Worm (Caenorhabditis elegans) whole organism, L1 larva: ENCODE measurements around the gene nekl-3.

Experiments used
- F16B12.6 ChIP-seq: fragments of 150-350 bp; optimal IDR thresholded peaks from 2 replicates; lab custom pipeline; 2014; ENCODE audit warnings: missing biosample characterization, missing genetic modification characterization
- alr-1 ChIP-seq: fragments of 200-800 bp; sonication (Bioruptor generic); optimal IDR thresholded peaks from 2 replicates; lab custom pipeline; 2018; ENCODE audit warnings: borderline replicate concordance, mild to moderate bottlenecking, missing genetic modification characterization, missing compliant biosample characterization
- aly-2 ChIP-seq: fragments of 150-350 bp; optimal IDR thresholded peaks from 2 replicates; lab custom pipeline; 2014; ENCODE audit warnings: missing biosample characterization, missing genetic modification characterization
- ama-1 ChIP-seq: fragments of 150-350 bp; optimal IDR thresholded peaks from 2 replicates; lab custom pipeline; 2014
- ceh-88 ChIP-seq: fragments of 200-800 bp; sonication (Bioruptor generic); IDR thresholded peaks from 2 replicates; pipeline ENCODE4 v1.3.6; 2022; ENCODE audit warnings: missing genetic modification characterization, missing compliant biosample characterization
- ces-1 ChIP-seq: fragments of 150-350 bp; optimal IDR thresholded peaks from 2 replicates; lab custom pipeline; 2014; ENCODE audit warnings: missing biosample characterization, missing genetic modification reagents, missing genetic modification characterization
- dpl-1 ChIP-seq, 3 experiments: fragments of 150-350 bp in 2 of 3; sonication (generic microtip) in 1 of 3; optimal IDR thresholded peaks; 2 replicates each; lab custom pipeline; 2014 to 2017; ENCODE audit warnings: missing biosample characterization in 3 of 3, missing genetic modification characterization in 3 of 3, missing genetic modification reagents in 3 of 3
- dsc-1 ChIP-seq: sonication (generic microtip); optimal IDR thresholded peaks from 2 replicates; lab custom pipeline; 2016; ENCODE audit warnings: mild to moderate bottlenecking, missing genetic modification characterization, missing compliant biosample characterization
- efl-1 ChIP-seq, 4 experiments: fragments of 150-350 bp; optimal IDR thresholded peaks in 3 of 4; peaks in 1 of 4; 1 replicate in 1 of 4; 2 replicates in 3 of 4; lab custom pipeline; 2014; ENCODE audit warnings: missing biosample characterization in 2 of 4, missing genetic modification characterization in 2 of 4, missing genetic modification reagents in 2 of 4
- egl-13 ChIP-seq: sonication (generic microtip); optimal IDR thresholded peaks from 2 replicates; lab custom pipeline; 2016; ENCODE audit warnings: missing genotype, missing genetic modification reagents, missing genetic modification characterization, missing compliant biosample characterization
- egl-27 ChIP-seq, 2 experiments: fragments of 150-350 bp in 1 of 2; sonication (generic microtip); optimal IDR thresholded peaks; 3 replicates each; lab custom pipeline; 2017 to 2018; ENCODE audit warnings: missing biosample characterization in 2 of 2, missing genetic modification characterization in 2 of 2, missing genetic modification reagents in 2 of 2
- elt-2 ChIP-seq: sonication (generic microtip); optimal IDR thresholded peaks from 2 replicates; lab custom pipeline; 2016; ENCODE audit warnings: missing genetic modification characterization, mild to moderate bottlenecking, inconsistent platforms, missing compliant biosample characterization, missing genetic modification reagents
- elt-3 ChIP-seq, 6 experiments: fragments of 150-350 bp in 1 of 6; sonication (generic microtip); optimal IDR thresholded peaks; 2 replicates each; lab custom pipeline; 2017 to 2018; ENCODE audit warnings: missing biosample characterization in 6 of 6, missing genetic modification characterization in 6 of 6, inconsistent platforms in 1 of 6
- fkh-10 ChIP-seq: sonication (generic microtip); optimal IDR thresholded peaks from 2 replicates; lab custom pipeline; 2017; ENCODE audit warnings: missing biosample characterization, missing genetic modification reagents, missing genetic modification characterization
- fkh-8 ChIP-seq: sonication (generic microtip); optimal IDR thresholded peaks from 2 replicates; lab custom pipeline; 2016; ENCODE audit warnings: mild to moderate bottlenecking, missing genetic modification characterization, missing compliant biosample characterization
- grh-1 ChIP-seq: fragments of 200-800 bp; sonication (Bioruptor generic); IDR thresholded peaks from 2 replicates; pipeline ENCODE4 v1.3.6; 2022; ENCODE audit warnings: missing genetic modification reagents, missing genetic modification characterization, missing compliant biosample characterization
- jun-1 ChIP-seq: fragments of 150-350 bp; optimal IDR thresholded peaks from 2 replicates; lab custom pipeline; 2014; ENCODE audit warnings: missing biosample characterization, missing genetic modification reagents, missing genetic modification characterization
- lin-13 ChIP-seq: fragments of 150-350 bp; optimal IDR thresholded peaks from 2 replicates; lab custom pipeline; 2014; ENCODE audit warnings: missing biosample characterization, missing genetic modification reagents, missing genetic modification characterization
- lin-14 ChIP-seq: fragments of 200-800 bp; sonication (Bioruptor generic); optimal IDR thresholded peaks from 2 replicates; lab custom pipeline; 2018; ENCODE audit warnings: mild to moderate bottlenecking, missing genetic modification characterization, moderate library complexity, missing compliant biosample characterization
- lin-35 ChIP-seq, 2 experiments: fragments of 150-350 bp; optimal IDR thresholded peaks; 2 replicates each; lab custom pipeline; 2014; ENCODE audit warnings: missing biosample characterization in 2 of 2, missing genetic modification characterization in 2 of 2, missing genetic modification reagents in 2 of 2
- lin-39 ChIP-seq: fragments of 150-350 bp; optimal IDR thresholded peaks from 2 replicates; lab custom pipeline; 2014; ENCODE audit warnings: missing biosample characterization, missing genetic modification reagents, missing genetic modification characterization
- mdl-1 ChIP-seq, 2 experiments: fragments of 150-350 bp; optimal IDR thresholded peaks; 2 replicates each; lab custom pipeline; 2014 to 2017; ENCODE audit warnings: missing biosample characterization in 2 of 2, missing genetic modification characterization in 2 of 2, inconsistent platforms in 1 of 2
- nhr-12 ChIP-seq: sonication (generic microtip); optimal IDR thresholded peaks from 2 replicates; lab custom pipeline; 2017; ENCODE audit warnings: missing biosample characterization, missing genetic modification characterization
- nhr-19 ChIP-seq: fragments of 200-800 bp; sonication (Bioruptor generic); conservative IDR thresholded peaks from 2 replicates; pipeline ENCODE4 v1.3.6; 2022; ENCODE audit warnings: missing genetic modification characterization, missing compliant biosample characterization
- nhr-76 ChIP-seq: sonication (generic microtip); optimal IDR thresholded peaks from 2 replicates; lab custom pipeline; 2017; ENCODE audit warnings: missing biosample characterization, missing genetic modification characterization
- pag-3 ChIP-seq: sonication (generic microtip); optimal IDR thresholded peaks from 2 replicates; lab custom pipeline; 2017; ENCODE audit warnings: missing genetic modification characterization, mild to moderate bottlenecking, missing compliant biosample characterization, antibody characterized with exemption, borderline replicate concordance; ENCODE audit not compliant: insufficient read depth
- pax-3 ChIP-seq: fragments of 200-800 bp; sonication (Bioruptor generic); optimal IDR thresholded peaks from 2 replicates; lab custom pipeline; 2018; ENCODE audit warnings: mild to moderate bottlenecking, missing genetic modification characterization, moderate library complexity, missing compliant biosample characterization
- pqm-1 ChIP-seq: sonication (generic microtip); optimal IDR thresholded peaks from 3 replicates; lab custom pipeline; 2017; ENCODE audit warnings: missing biosample characterization, missing genetic modification characterization
- skn-1 ChIP-seq: fragments of 150-350 bp; optimal IDR thresholded peaks from 2 replicates; lab custom pipeline; 2014; ENCODE audit warnings: missing biosample characterization, missing genetic modification characterization
- snpc-4 ChIP-seq: fragments of 150-350 bp; optimal IDR thresholded peaks from 2 replicates; lab custom pipeline; 2014; ENCODE audit warnings: missing biosample characterization, missing genetic modification characterization
- swsn-7 ChIP-seq: sonication (generic microtip); optimal IDR thresholded peaks from 2 replicates; lab custom pipeline; 2016; ENCODE audit warnings: missing genetic modification characterization, missing compliant biosample characterization
- tbx-2 ChIP-seq: sonication (generic microtip); optimal IDR thresholded peaks from 2 replicates; lab custom pipeline; 2016; ENCODE audit warnings: missing genetic modification characterization, missing compliant biosample characterization
- tlp-1 ChIP-seq: fragments of 150-350 bp; optimal IDR thresholded peaks from 2 replicates; lab custom pipeline; 2014; ENCODE audit warnings: missing biosample characterization, missing genetic modification characterization
- unc-130 ChIP-seq: fragments of 150-350 bp; optimal IDR thresholded peaks from 2 replicates; lab custom pipeline; 2017; ENCODE audit warnings: missing biosample characterization, missing genetic modification characterization, inconsistent platforms
- unc-86 ChIP-seq: sonication (generic microtip); optimal IDR thresholded peaks from 2 replicates; lab custom pipeline; 2016; ENCODE audit warnings: missing genetic modification characterization, missing compliant biosample characterization
- zag-1 ChIP-seq: fragments of 150-350 bp; optimal IDR thresholded peaks from 2 replicates; lab custom pipeline; 2014; ENCODE audit warnings: missing biosample characterization, missing genetic modification characterization
- zip-4 ChIP-seq: fragments of 200-800 bp; sonication (Bioruptor generic); optimal IDR thresholded peaks from 2 replicates; lab custom pipeline; 2018; ENCODE audit warnings: mild to moderate bottlenecking, missing genetic modification characterization, moderate library complexity, missing compliant biosample characterization
- ztf-4 ChIP-seq: fragments of 150-350 bp; optimal IDR thresholded peaks from 2 replicates; lab custom pipeline; 2014; ENCODE audit warnings: missing biosample characterization, missing genetic modification characterization

nekl-3 gene

DNA sequence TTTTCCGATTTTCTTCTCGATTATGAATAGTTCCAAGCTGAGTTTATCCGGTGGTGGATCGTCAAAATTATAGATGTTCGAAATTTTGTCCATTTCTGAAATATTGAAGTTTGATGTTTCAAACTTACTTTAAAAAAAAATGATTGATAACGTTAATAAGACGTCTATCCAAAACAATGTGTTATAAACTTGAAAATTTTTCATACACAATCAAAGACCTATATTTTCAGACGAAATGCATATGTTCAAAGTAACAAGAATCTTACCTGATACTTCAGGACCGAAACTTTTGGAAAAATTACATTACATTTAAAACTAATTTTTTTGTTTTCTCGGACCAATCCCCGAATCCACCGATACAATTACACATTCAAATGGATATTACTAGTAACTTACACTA, at the start of gene nekl-3:
Gene nekl-3 (minus strand): TSS at position 101 of the 400 bp plus-strand sequence.
- TF ChIP-seq tlp-1 (tag; lab: Kevin White, UChicago) (no peak), egl-27 (tag; optimal IDR thresholded peaks at IDR 0.05; lab: Kevin White, UChicago) (no peak), aly-2 (no peak), dpl-1 (GFP tag; optimal IDR thresholded peaks at IDR 0.05; lab: Kevin White, UChicago) (no peak), pag-3 (no peak), ces-1 (no peak), alr-1 (no peak), ama-1 (no peak), skn-1 (tag; lab: Kevin White, UChicago) (no peak), lin-14 (GFP tag; lab: Kevin White, UChicago) (no peak), zip-4 (no peak), ztf-4 (tag; lab: Kevin White, UChicago) (no peak)

DNA sequence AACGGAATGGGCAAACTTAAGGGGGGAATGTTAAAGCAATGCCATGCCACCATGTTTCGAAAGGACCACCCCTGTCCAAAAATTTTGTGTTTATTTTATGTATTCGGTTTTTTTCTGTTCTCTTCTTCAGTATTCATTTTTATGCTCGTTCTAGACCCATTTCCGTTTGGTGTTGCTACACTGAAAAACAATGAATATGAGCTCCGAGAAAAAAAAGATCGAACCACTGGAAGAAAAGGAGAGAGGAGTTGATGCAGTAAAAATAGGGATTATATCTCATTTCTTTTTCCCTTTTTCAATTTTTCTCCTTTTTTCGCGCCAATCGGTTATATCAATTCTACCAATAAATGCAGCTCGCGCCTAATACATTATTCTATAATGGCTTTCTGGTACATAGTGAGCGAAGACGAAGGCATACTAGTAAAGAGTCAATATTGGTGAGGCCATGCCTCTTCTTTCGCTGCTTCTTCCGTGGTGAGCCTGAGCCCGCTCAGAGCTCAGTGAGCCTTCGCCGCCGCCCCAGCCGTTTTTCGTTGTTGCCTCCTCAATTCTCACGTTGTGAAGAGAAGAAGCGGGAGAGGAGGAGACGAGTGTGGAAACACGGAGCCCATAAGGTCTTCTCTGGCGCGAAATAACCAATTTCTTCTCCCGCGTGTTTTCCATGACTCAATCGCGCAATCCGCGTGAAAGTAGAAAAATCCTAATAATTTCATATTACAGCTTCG, 48.9 kb upstream of the nekl-3 start:
- peak; percentile 48 for TF ChIP-seq lin-14 (GFP tag; lab: Kevin White, UChicago)
- TF ChIP-seq efl-1 (optimal IDR thresholded peaks at IDR 0.05; lab: Kevin White, UChicago), result no peak
- peak in 1 of 2 experiments; percentile 67 for TF ChIP-seq efl-1 (GFP tag; optimal IDR thresholded peaks at IDR 0.05 in 1 of 2; lab: Kevin White, UChicago)
- TF ChIP-seq swsn-7, result peak; percentile 5
- TF ChIP-seq nhr-12, result no peak
- TF ChIP-seq fkh-8, result peak; percentile 6
- TF ChIP-seq unc-86 (tag; lab: Kevin White, UChicago), result peak; percentile 4
- no peak for TF ChIP-seq grh-1 (GFP tag; lab: Robert Waterston, UW)
- TF ChIP-seq dsc-1 (tag; lab: Kevin White, UChicago), result peak; percentile 43

DNA sequence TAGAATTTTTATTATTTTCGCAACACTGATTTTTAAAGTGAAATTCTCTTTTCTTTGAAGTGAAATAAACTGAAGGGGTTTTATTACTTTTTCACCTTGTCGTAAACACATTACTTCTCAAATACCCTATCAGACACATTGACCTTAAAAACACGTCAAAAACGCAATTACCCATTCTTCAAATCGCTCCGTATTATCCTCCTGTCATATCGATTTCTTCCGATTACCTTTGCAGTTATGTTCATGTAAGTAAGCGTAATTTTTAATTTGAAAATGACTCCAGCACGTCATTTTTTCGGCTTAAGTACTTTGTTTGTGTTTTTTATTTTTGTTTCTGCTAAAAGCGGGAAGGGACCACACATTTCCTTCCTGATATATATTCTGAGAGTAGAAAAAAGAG, 47.0 kb upstream of the nekl-3 start:
- TF ChIP-seq unc-130 (tag; lab: Kevin White, UChicago) (no peak), efl-1 (optimal IDR thresholded peaks at IDR 0.05; lab: Kevin White, UChicago) (no peak), efl-1 (GFP tag; optimal IDR thresholded peaks at IDR 0.05 in 1 of 2; lab: Kevin White, UChicago) (peak in 1 of 2 experiments; percentile 55), swsn-7 (no peak), F16B12.6 (tag; lab: Kevin White, UChicago) (no peak)

DNA sequence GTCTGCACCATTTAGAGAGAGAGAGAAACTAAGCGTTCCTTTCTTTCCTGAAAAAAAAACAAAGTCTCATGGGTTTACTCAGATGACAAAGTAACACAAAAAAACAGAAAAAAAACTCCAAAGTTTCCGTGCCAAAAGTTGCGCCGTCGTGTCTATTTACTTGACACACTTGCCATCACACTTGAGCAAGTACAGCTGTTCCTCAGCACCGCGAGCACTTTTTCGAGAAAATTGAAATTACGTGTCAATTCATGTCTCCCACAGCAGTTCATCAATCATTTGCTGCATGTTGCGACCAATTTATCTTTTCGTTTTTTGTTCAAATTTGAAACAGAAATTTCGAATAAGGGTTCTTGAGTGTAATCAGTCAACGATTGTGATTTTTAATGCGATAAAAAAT, 45.2 kb upstream of the nekl-3 start:
- TF ChIP-seq lin-13 (GFP tag; lab: Kevin White, UChicago) (no peak), dsc-1 (tag; lab: Kevin White, UChicago) (peak; percentile 19), pax-3 (no peak), zag-1 (no peak), jun-1 (tag; lab: Kevin White, UChicago) (no peak)

DNA sequence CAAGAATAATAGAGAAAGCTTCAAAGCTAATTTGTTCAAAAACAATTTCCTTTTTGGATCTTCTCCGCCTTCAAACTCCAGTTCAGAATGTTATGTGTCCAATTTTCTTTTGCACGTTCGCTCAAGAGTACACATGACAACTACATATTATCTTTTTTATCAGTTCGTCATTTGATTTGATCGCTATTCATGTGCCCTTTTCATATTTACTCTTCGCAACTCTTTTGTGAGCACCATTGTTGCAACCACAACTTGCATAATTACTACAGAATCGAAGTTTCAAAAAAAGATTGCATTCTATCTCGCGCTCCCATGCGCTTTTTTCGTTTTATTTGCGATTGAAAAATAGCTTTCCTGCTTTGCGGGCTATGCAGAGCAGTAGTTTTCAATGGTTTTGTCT, 44.0 kb upstream of the nekl-3 start:
- TF ChIP-seq tbx-2 (tag; lab: Kevin White, UChicago), result no peak
- TF ChIP-seq lin-35 (GFP tag; optimal IDR thresholded peaks at IDR 0.05; lab: Kevin White, UChicago), result peak in 1 of 2 experiments; percentile 4
- peak; percentile 32 for TF ChIP-seq elt-2

DNA sequence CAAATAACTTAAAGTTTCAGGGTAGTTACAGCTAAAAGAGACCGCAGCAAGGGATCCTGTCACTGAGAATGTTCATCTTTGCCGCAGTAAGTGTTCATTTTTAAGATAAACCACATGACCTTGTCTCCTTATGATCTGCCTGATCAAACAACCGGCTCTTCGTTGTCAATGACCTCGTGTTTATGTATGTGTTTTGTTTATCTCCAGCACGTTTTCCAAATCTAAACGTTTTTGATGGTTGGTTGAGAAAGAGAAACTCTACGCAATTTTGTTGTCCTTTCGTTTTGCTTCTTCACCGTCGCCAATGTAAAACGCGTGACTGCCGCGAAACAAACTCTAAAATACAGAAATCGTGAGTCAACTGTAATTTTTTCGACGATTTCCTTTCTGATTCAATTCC, 42.8 kb upstream of the nekl-3 start, which contains the start of gene tsct-1:
Gene tsct-1 (plus strand): TSS at position 12 of the 400 bp plus-strand sequence.
- TF ChIP-seq fkh-8 (no peak), snpc-4 (tag; lab: Kevin White, UChicago) (no peak), lin-39 (no peak), egl-13 (tag; lab: Kevin White, UChicago) (no peak), nhr-19 (GFP tag; lab: Robert Waterston, UW) (peak; percentile 16; the same call in 1 of the 2 replicates), ceh-88 (no peak), mdl-1 (tag; optimal IDR thresholded peaks at IDR 0.05; lab: Kevin White, UChicago) (peak in 1 of 2 experiments; percentile 35), alr-1 (no peak), F16B12.6 (tag; lab: Kevin White, UChicago) (no peak), zip-4 (no peak), elt-3 (tag; optimal IDR thresholded peaks at IDR 0.05; lab: Kevin White, UChicago) (no peak), elt-2 (no peak), lin-35 (GFP tag; optimal IDR thresholded peaks at IDR 0.05; lab: Kevin White, UChicago) (peak in 1 of 2 experiments; percentile 4), jun-1 (tag; lab: Kevin White, UChicago) (no peak), pqm-1 (tag; lab: Kevin White, UChicago) (no peak), fkh-10 (GFP tag; lab: Kevin White, UChicago) (no peak), nhr-76 (tag; lab: Kevin White, UChicago) (no peak)
